Worm (Caenorhabditis elegans) whole organism, L1 larva: Measurements from ENCODE around the gene K05F1.13.
A peak's percentile ranks its signal among the peaks of the same experiment; 100 is the strongest.

ENCODE experiments used
- C34B4.2 ChIP-seq: sonication (generic microtip); optimal IDR thresholded peaks from 2 replicates; lab custom pipeline; 2017; ENCODE audit warnings: mild to moderate bottlenecking, missing genetic modification characterization, missing compliant biosample characterization
- F16B12.6 ChIP-seq: fragments of 150-350 bp; optimal IDR thresholded peaks from 2 replicates; lab custom pipeline; 2014; ENCODE audit warnings: missing biosample characterization, missing genetic modification characterization
- aly-2 ChIP-seq: fragments of 150-350 bp; optimal IDR thresholded peaks from 2 replicates; lab custom pipeline; 2014; ENCODE audit warnings: missing biosample characterization, missing genetic modification characterization
- blmp-1 ChIP-seq: fragments of 150-350 bp; optimal IDR thresholded peaks from 2 replicates; lab custom pipeline; 2014; ENCODE audit warnings: missing biosample characterization, missing genetic modification characterization
- ceh-63 ChIP-seq: fragments of 200-800 bp; sonication (Bioruptor generic); optimal IDR thresholded peaks from 2 replicates; lab custom pipeline; 2018; ENCODE audit warnings: mild to moderate bottlenecking, missing genetic modification characterization, missing compliant biosample characterization
- ceh-8 ChIP-seq: fragments of 200-800 bp; sonication (Bioruptor generic); optimal IDR thresholded peaks from 2 replicates; lab custom pipeline; 2018; ENCODE audit warnings: mild to moderate bottlenecking, missing genetic modification characterization, moderate library complexity, missing compliant biosample characterization
- ceh-88 ChIP-seq: fragments of 200-800 bp; sonication (Bioruptor generic); IDR thresholded peaks from 2 replicates; pipeline ENCODE4 v1.3.6; 2022; ENCODE audit warnings: missing genetic modification characterization, missing compliant biosample characterization
- dpl-1 ChIP-seq, 3 experiments: fragments of 150-350 bp in 2 of 3; sonication (generic microtip) in 1 of 3; optimal IDR thresholded peaks; 2 replicates each; lab custom pipeline; 2014 to 2017; ENCODE audit warnings: missing biosample characterization in 3 of 3, missing genetic modification characterization in 3 of 3, missing genetic modification reagents in 3 of 3
- dsc-1 ChIP-seq: sonication (generic microtip); optimal IDR thresholded peaks from 2 replicates; lab custom pipeline; 2016; ENCODE audit warnings: mild to moderate bottlenecking, missing genetic modification characterization, missing compliant biosample characterization
- egl-13 ChIP-seq: sonication (generic microtip); optimal IDR thresholded peaks from 2 replicates; lab custom pipeline; 2016; ENCODE audit warnings: missing genotype, missing genetic modification reagents, missing genetic modification characterization, missing compliant biosample characterization
- egl-27 ChIP-seq, 2 experiments: fragments of 150-350 bp in 1 of 2; sonication (generic microtip); optimal IDR thresholded peaks; 3 replicates each; lab custom pipeline; 2017 to 2018; ENCODE audit warnings: missing biosample characterization in 2 of 2, missing genetic modification characterization in 2 of 2, missing genetic modification reagents in 2 of 2
- elt-2 ChIP-seq: sonication (generic microtip); optimal IDR thresholded peaks from 2 replicates; lab custom pipeline; 2016; ENCODE audit warnings: missing genetic modification characterization, mild to moderate bottlenecking, inconsistent platforms, missing compliant biosample characterization, missing genetic modification reagents
- elt-3 ChIP-seq, 6 experiments: fragments of 150-350 bp in 1 of 6; sonication (generic microtip); optimal IDR thresholded peaks; 2 replicates each; lab custom pipeline; 2017 to 2018; ENCODE audit warnings: missing biosample characterization in 6 of 6, missing genetic modification characterization in 6 of 6, inconsistent platforms in 1 of 6
- fkh-4 ChIP-seq: sonication (generic microtip); optimal IDR thresholded peaks from 2 replicates; lab custom pipeline; 2016; ENCODE audit warnings: missing compliant biosample characterization, missing genetic modification characterization, borderline replicate concordance
- grh-1 ChIP-seq: fragments of 200-800 bp; sonication (Bioruptor generic); IDR thresholded peaks from 2 replicates; pipeline ENCODE4 v1.3.6; 2022; ENCODE audit warnings: missing genetic modification reagents, missing genetic modification characterization, missing compliant biosample characterization
- hlh-17 ChIP-seq: fragments of 200-800 bp; sonication (Bioruptor generic); optimal IDR thresholded peaks from 2 replicates; lab custom pipeline; 2018; ENCODE audit warnings: missing genetic modification characterization, mild to moderate bottlenecking, missing compliant biosample characterization, moderate library complexity, borderline replicate concordance
- isw-1 ChIP-seq: fragments of 200-800 bp; sonication (Bioruptor generic); IDR thresholded peaks from 2 replicates; pipeline ENCODE4 v1.3.6; 2022; ENCODE audit warnings: missing genetic modification characterization, missing compliant biosample characterization
- lin-13 ChIP-seq: fragments of 150-350 bp; optimal IDR thresholded peaks from 2 replicates; lab custom pipeline; 2014; ENCODE audit warnings: missing biosample characterization, missing genetic modification reagents, missing genetic modification characterization
- lin-14 ChIP-seq: fragments of 200-800 bp; sonication (Bioruptor generic); optimal IDR thresholded peaks from 2 replicates; lab custom pipeline; 2018; ENCODE audit warnings: mild to moderate bottlenecking, missing genetic modification characterization, moderate library complexity, missing compliant biosample characterization
- lin-15B ChIP-seq: fragments of 150-350 bp; sonication (generic microtip); optimal IDR thresholded peaks from 3 replicates; lab custom pipeline; 2014; ENCODE audit warnings: missing biosample characterization, missing genetic modification characterization
- lir-3 ChIP-seq: sonication (generic microtip); optimal IDR thresholded peaks from 2 replicates; lab custom pipeline; 2016; ENCODE audit warnings: mild to moderate bottlenecking, missing genetic modification characterization, moderate library complexity, missing compliant biosample characterization; ENCODE audit not compliant: poor library complexity
- mef-2 ChIP-seq: fragments of 150-350 bp; optimal IDR thresholded peaks from 2 replicates; lab custom pipeline; 2014; ENCODE audit warnings: missing biosample characterization, missing genetic modification characterization
- mep-1 ChIP-seq: fragments of 150-350 bp; optimal IDR thresholded peaks from 2 replicates; lab custom pipeline; 2014; ENCODE audit warnings: missing biosample characterization, missing genetic modification characterization
- nhr-11 ChIP-seq: fragments of 150-350 bp; optimal IDR thresholded peaks from 2 replicates; lab custom pipeline; 2014; ENCODE audit warnings: missing biosample characterization, missing genetic modification characterization
- nhr-19 ChIP-seq: fragments of 200-800 bp; sonication (Bioruptor generic); conservative IDR thresholded peaks from 2 replicates; pipeline ENCODE4 v1.3.6; 2022; ENCODE audit warnings: missing genetic modification characterization, missing compliant biosample characterization
- nhr-47 ChIP-seq: sonication (generic microtip); optimal IDR thresholded peaks from 2 replicates; lab custom pipeline; 2016; ENCODE audit warnings: mild to moderate bottlenecking, missing genetic modification characterization, moderate library complexity, missing compliant biosample characterization
- nhr-71 ChIP-seq: sonication (generic microtip); optimal IDR thresholded peaks from 2 replicates; lab custom pipeline; 2016; ENCODE audit warnings: mild to moderate bottlenecking, missing genetic modification characterization, moderate library complexity, missing compliant biosample characterization
- rnt-1 ChIP-seq: sonication (generic microtip); optimal IDR thresholded peaks from 2 replicates; lab custom pipeline; 2016; ENCODE audit warnings: mild to moderate bottlenecking, missing genetic modification characterization, moderate library complexity, missing compliant biosample characterization
- skn-1 ChIP-seq: fragments of 150-350 bp; optimal IDR thresholded peaks from 2 replicates; lab custom pipeline; 2014; ENCODE audit warnings: missing biosample characterization, missing genetic modification characterization
- snpc-4 ChIP-seq: fragments of 150-350 bp; optimal IDR thresholded peaks from 2 replicates; lab custom pipeline; 2014; ENCODE audit warnings: missing biosample characterization, missing genetic modification characterization
- swsn-7 ChIP-seq: sonication (generic microtip); optimal IDR thresholded peaks from 2 replicates; lab custom pipeline; 2016; ENCODE audit warnings: missing genetic modification characterization, missing compliant biosample characterization
- tbx-2 ChIP-seq: sonication (generic microtip); optimal IDR thresholded peaks from 2 replicates; lab custom pipeline; 2016; ENCODE audit warnings: missing genetic modification characterization, missing compliant biosample characterization
- xbp-1 ChIP-seq: sonication (generic microtip); optimal IDR thresholded peaks from 2 replicates; lab custom pipeline; 2016; ENCODE audit warnings: missing genetic modification characterization, missing compliant biosample characterization
- zag-1 ChIP-seq: fragments of 150-350 bp; optimal IDR thresholded peaks from 2 replicates; lab custom pipeline; 2014; ENCODE audit warnings: missing biosample characterization, missing genetic modification characterization
- ztf-11 ChIP-seq, 2 experiments: sonication (generic microtip); optimal IDR thresholded peaks; 2 replicates each; lab custom pipeline; 2016 to 2017; ENCODE audit warnings: missing genetic modification characterization in 2 of 2, missing biosample characterization in 1 of 2, missing compliant biosample characterization in 1 of 2

K05F1.13 gene

ce11 chrII:5827364-5827763 is 38.4 kb downstream of the K05F1.13 start, which contains the start of gene tbc-2:
tbc-2 (minus strand) TSS chrII:5827443.
- TF ChIP-seq lin-13 (no peak), blmp-1 (peak; percentile 74), nhr-71 (tag; lab: Kevin White, UChicago) (no peak), grh-1 (GFP tag; lab: Robert Waterston, UW) (peak; percentile 30; the same call in 1 of the 2 replicates), lin-14 (GFP tag; lab: Kevin White, UChicago) (peak; percentile 51), zag-1 (tag; lab: Kevin White, UChicago) (no peak), elt-3 (tag; optimal IDR thresholded peaks at IDR 0.05; lab: Kevin White, UChicago) (peak in 1 of 6 experiments; percentile 36), ztf-11 (tag; optimal IDR thresholded peaks at IDR 0.05; lab: Kevin White, UChicago) (no peak), nhr-11 (no peak)

- TF ChIP-seq dpl-1 (GFP tag; optimal IDR thresholded peaks at IDR 0.05; lab: Kevin White, UChicago), result no peak
- no peak for TF ChIP-seq nhr-71 (tag; lab: Kevin White, UChicago)
- no peak for TF ChIP-seq hlh-17 (GFP tag; lab: Kevin White, UChicago)
- no peak for TF ChIP-seq aly-2 (tag; lab: Kevin White, UChicago)
- no peak for TF ChIP-seq ceh-63 (GFP tag; lab: Kevin White, UChicago)
- TF ChIP-seq egl-27 (tag; optimal IDR thresholded peaks at IDR 0.05; lab: Kevin White, UChicago), result no peak
- TF ChIP-seq egl-13, result no peak
- no peak for TF ChIP-seq fkh-4 (tag; lab: Kevin White, UChicago)
- TF ChIP-seq ceh-88, result no peak
- no peak for TF ChIP-seq lin-14 (GFP tag; lab: Kevin White, UChicago)
- TF ChIP-seq mep-1 (tag; lab: Kevin White, UChicago), result no peak
- TF ChIP-seq blmp-1, result no peak
- TF ChIP-seq rnt-1 (tag; lab: Kevin White, UChicago), result no peak
- TF ChIP-seq nhr-47 (tag; lab: Kevin White, UChicago), result no peak
- TF ChIP-seq lir-3 (tag; lab: Kevin White, UChicago), result no peak
- no peak for TF ChIP-seq skn-1 (tag; lab: Kevin White, UChicago)
- no peak for TF ChIP-seq snpc-4 (tag; lab: Kevin White, UChicago)
- no peak for TF ChIP-seq lin-15B (tag; lab: Kevin White, UChicago)
These were observed 39.6 kb downstream of the K05F1.13 start, which contains the start of gene ZK1248.11 for ce11 chrII:5828486-5828885. ZK1248.11 (minus strand) TSS chrII:5828586.

- TF ChIP-seq xbp-1 (tag; lab: Kevin White, UChicago) (no peak), elt-2 (tag; lab: Kevin White, UChicago) (peak; percentile 55)
- TF ChIP-seq, all 84 proteins: peak for 1
These were observed 41.1 kb downstream of the K05F1.13 start, which contains the start of gene col-74 for ce11 chrII:5829940-5830424. col-74 (plus strand) TSS chrII:5830374.

ce11 chrII:5831373-5831772 is 42.5 kb downstream of the K05F1.13 start:
- no peak for TF ChIP-seq fkh-4 (tag; lab: Kevin White, UChicago)
- no peak for TF ChIP-seq elt-3 (tag; optimal IDR thresholded peaks at IDR 0.05; lab: Kevin White, UChicago)
- no peak for TF ChIP-seq egl-27 (tag; optimal IDR thresholded peaks at IDR 0.05; lab: Kevin White, UChicago)
- no peak for TF ChIP-seq swsn-7
- TF ChIP-seq rnt-1 (tag; lab: Kevin White, UChicago), result no peak
- no peak for TF ChIP-seq snpc-4 (tag; lab: Kevin White, UChicago)
- no peak for TF ChIP-seq tbx-2
- TF ChIP-seq lin-13, result no peak
- TF ChIP-seq F16B12.6 (tag; lab: Kevin White, UChicago), result no peak
- no peak for TF ChIP-seq mef-2 (tag; lab: Kevin White, UChicago)
- TF ChIP-seq ceh-8, result no peak
- TF ChIP-seq nhr-19 (GFP tag; lab: Robert Waterston, UW), result no peak
- no peak for TF ChIP-seq C34B4.2
- TF ChIP-seq isw-1 (GFP tag; lab: Robert Waterston, UW), result no peak
- TF ChIP-seq nhr-47 (tag; lab: Kevin White, UChicago), result no peak
- no peak for TF ChIP-seq egl-13
- no peak for TF ChIP-seq dsc-1 (tag; lab: Kevin White, UChicago)
